Worm (Caenorhabditis elegans) whole organism, L4 larva: ENCODE results near the gene deb-1.

Experiments used
- aha-1 ChIP-seq: fragments of 150-350 bp; peaks from one replicate; lab custom pipeline; 2014; ENCODE audit warnings: missing biosample characterization, missing genetic modification characterization
- jun-1 ChIP-seq: fragments of 150-350 bp; optimal IDR thresholded peaks from 2 replicates; lab custom pipeline; 2014; ENCODE audit warnings: missing biosample characterization, missing genetic modification reagents, missing genetic modification characterization

The deb-1 gene

DNA sequence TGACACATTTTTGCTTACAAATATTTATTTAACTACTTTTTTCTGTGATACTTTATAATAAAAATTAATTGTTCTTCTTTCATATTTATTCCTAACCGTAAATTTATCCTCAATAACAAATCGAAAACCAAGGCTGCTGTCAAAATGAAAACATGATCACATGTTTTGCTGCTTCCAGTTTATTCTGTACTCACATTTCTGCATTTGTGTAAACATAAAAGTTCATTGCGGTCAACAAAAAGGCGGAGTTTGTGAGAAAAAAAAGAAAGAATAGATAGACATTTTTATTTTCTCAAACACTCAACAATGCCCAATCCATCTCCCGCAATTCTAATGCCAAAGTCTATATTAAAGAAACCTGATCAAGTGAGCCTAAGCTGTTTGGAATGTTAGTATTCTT, 58.2 kb downstream of the deb-1 start, which contains the start of gene C06G3.3:
Gene C06G3.3, plus strand, starts transcription at position 301 of the 400 bp plus-strand sequence.
- no peak for TF ChIP-seq jun-1
- peak; percentile 46 for TF ChIP-seq aha-1 (tag; lab: Kevin White, UChicago)
